Worm (Caenorhabditis elegans) whole organism, L4 larva: Measurements from ENCODE around the gene Y116A8C.463.

Source experiments
- Y75B8A.6 ChIP-seq: fragments of 200-800 bp; sonication (Bioruptor generic); IDR thresholded peaks from 2 replicates; pipeline ENCODE4 v1.3.6; 2022; ENCODE audit warnings: missing genetic modification reagents, missing genetic modification characterization, missing compliant biosample characterization
- aly-2 ChIP-seq: sonication (generic microtip); optimal IDR thresholded peaks from 2 replicates; lab custom pipeline; 2018; ENCODE audit warnings: missing biosample characterization, missing genetic modification characterization
- egl-27 ChIP-seq: sonication (generic microtip); optimal IDR thresholded peaks from 3 replicates; lab custom pipeline; 2017; ENCODE audit warnings: missing biosample characterization, missing genetic modification reagents, missing genetic modification characterization
- nhr-6 ChIP-seq: fragments of 150-350 bp; optimal IDR thresholded peaks from 2 replicates; lab custom pipeline; 2014; ENCODE audit warnings: missing biosample characterization, missing genetic modification characterization
- spr-3 ChIP-seq: fragments of 200-800 bp; sonication (Bioruptor generic); optimal IDR thresholded peaks from 2 replicates; lab custom pipeline; 2018; ENCODE audit warnings: mild to moderate bottlenecking, missing genetic modification characterization, missing compliant biosample characterization
- unc-39 ChIP-seq: sonication (generic microtip); optimal IDR thresholded peaks from 2 replicates; lab custom pipeline; 2017; ENCODE audit warnings: missing biosample characterization, missing genetic modification characterization

DNA sequence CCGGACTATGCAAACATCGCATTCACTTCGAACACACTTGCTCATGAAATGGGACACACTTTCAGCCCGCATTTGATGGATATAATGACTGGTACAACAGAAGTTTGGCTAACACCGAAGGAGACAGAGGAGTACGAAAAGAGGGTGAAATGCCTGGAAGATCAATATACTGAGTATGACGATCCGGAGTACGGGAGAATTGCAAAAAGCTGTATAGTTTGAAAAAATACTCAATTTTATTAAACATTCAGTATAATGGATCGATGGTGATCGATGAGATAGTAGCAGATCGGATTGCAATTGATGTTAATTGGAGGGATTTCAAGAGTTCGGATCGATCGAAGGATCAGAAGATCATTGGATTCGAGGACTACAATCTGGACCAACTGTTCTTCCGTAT is 7.0 kb downstream of the Y116A8C.463 start:
- TF ChIP-seq aly-2 (tag; lab: Kevin White, UChicago) (no peak), unc-39 (no peak), egl-27 (no peak), nhr-6 (tag; lab: Kevin White, UChicago) (no peak), spr-3 (no peak), Y75B8A.6 (GFP tag; lab: Robert Waterston, UW) (no peak)
